Worm (Caenorhabditis elegans) whole organism, young adult: ENCODE measurements around the gene F36H12.17.
"Not testable (repeated sequence)": the region's sequence is repeated elsewhere in the genome, so short reads cannot be mapped to it uniquely, and the experiment has no call there.

Experiments used
- B0019.2 ChIP-seq: fragments of 200-800 bp; sonication (Bioruptor generic); conservative IDR thresholded peaks from 2 replicates; pipeline ENCODE4 v1.3.6; 2022; ENCODE audit warnings: missing genetic modification reagents, missing genetic modification characterization, missing compliant biosample characterization
- C17E4.6 ChIP-seq: fragments of 200-800 bp; sonication (Bioruptor generic); IDR thresholded peaks from 2 replicates; pipeline ENCODE4 v1.3.6; 2022; ENCODE audit warnings: missing genetic modification reagents, missing genetic modification characterization, missing compliant biosample characterization
- D2030.7 ChIP-seq: fragments of 200-800 bp; sonication (Bioruptor generic); IDR thresholded peaks from 2 replicates; pipeline ENCODE4 v1.3.6; 2022; ENCODE audit warnings: missing genetic modification reagents, missing genetic modification characterization, missing compliant biosample characterization
- F33H1.4 ChIP-seq: fragments of 200-800 bp; sonication (Bioruptor generic); IDR thresholded peaks from 2 replicates; pipeline ENCODE4 v1.3.6; 2022; ENCODE audit warnings: missing genetic modification reagents, missing genetic modification characterization, missing compliant biosample characterization
- F49E8.2 ChIP-seq: sonication (generic microtip); optimal IDR thresholded peaks from 3 replicates; lab custom pipeline; 2017; ENCODE audit warnings: missing genetic modification characterization, mild to moderate bottlenecking, missing compliant biosample characterization, antibody characterized with exemption, moderate library complexity; ENCODE audit not compliant: insufficient read depth
- Y53G8AR.9 ChIP-seq: fragments of 200-800 bp; sonication (Bioruptor generic); conservative IDR thresholded peaks from 2 replicates; pipeline ENCODE4 v1.3.6; 2022; ENCODE audit warnings: missing genetic modification reagents, missing genetic modification characterization, missing compliant biosample characterization
- Y56A3A.18 ChIP-seq: fragments of 200-800 bp; sonication (Bioruptor generic); IDR thresholded peaks from 2 replicates; pipeline ENCODE4 v1.3.6; 2022; ENCODE audit warnings: missing genetic modification reagents, missing genetic modification characterization, missing compliant biosample characterization
- ama-1 ChIP-seq, 3 experiments: fragments of 150-350 bp in 1 of 3; sonication (generic microtip) in 2 of 3; optimal IDR thresholded peaks; 2 replicates each; lab custom pipeline; 2014 to 2018; ENCODE audit warnings: missing biosample characterization in 2 of 3, missing genetic modification characterization in 2 of 3, missing genetic modification reagents in 2 of 3
- attf-6 ChIP-seq: fragments of 200-800 bp; sonication (Bioruptor generic); IDR thresholded peaks from 2 replicates; pipeline ENCODE4 v1.3.6; 2022; ENCODE audit warnings: missing genetic modification reagents, missing genetic modification characterization, missing compliant biosample characterization
- ceh-100 ChIP-seq: fragments of 200-800 bp; sonication (Bioruptor generic); IDR thresholded peaks from 2 replicates; pipeline ENCODE4 v1.3.6; 2022; ENCODE audit warnings: missing genetic modification reagents, missing genetic modification characterization, missing compliant biosample characterization
- ceh-91 ChIP-seq: fragments of 200-800 bp; sonication (Bioruptor generic); IDR thresholded peaks from 2 replicates; pipeline ENCODE4 v1.3.6; 2022; ENCODE audit warnings: missing genetic modification reagents, missing genetic modification characterization, missing compliant biosample characterization
- dox-1 ChIP-seq: fragments of 200-800 bp; sonication (Bioruptor generic); IDR thresholded peaks from 2 replicates; pipeline ENCODE4 v1.3.6; 2022; ENCODE audit warnings: missing genetic modification reagents, missing genetic modification characterization, missing compliant biosample characterization
- ekl-4 ChIP-seq: fragments of 200-800 bp; sonication (Bioruptor generic); IDR thresholded peaks from 2 replicates; pipeline ENCODE4 v1.3.6; 2022; ENCODE audit warnings: missing genetic modification reagents, missing genetic modification characterization, missing compliant biosample characterization
- hmg-1.2 ChIP-seq: fragments of 200-800 bp; sonication (Bioruptor generic); IDR thresholded peaks from 2 replicates; pipeline ENCODE4 v1.3.6; 2022; ENCODE audit warnings: missing genetic modification reagents, missing genetic modification characterization, missing compliant biosample characterization
- hmg-20 ChIP-seq: fragments of 200-800 bp; sonication (Bioruptor generic); IDR thresholded peaks from 2 replicates; pipeline ENCODE4 v1.3.6; 2022; ENCODE audit warnings: missing genetic modification reagents, missing genetic modification characterization, missing compliant biosample characterization
- hsf-1 ChIP-seq: fragments of 200-800 bp; sonication (Bioruptor generic); IDR thresholded peaks from 2 replicates; pipeline ENCODE4 v1.3.6; 2022; ENCODE audit warnings: missing genetic modification reagents, missing genetic modification characterization, missing compliant biosample characterization
- madf-3 ChIP-seq: fragments of 200-800 bp; sonication (Bioruptor generic); IDR thresholded peaks from 2 replicates; pipeline ENCODE4 v1.3.6; 2022; ENCODE audit warnings: missing genetic modification reagents, missing genetic modification characterization, missing compliant biosample characterization
- madf-6 ChIP-seq: fragments of 200-800 bp; sonication (Bioruptor generic); IDR thresholded peaks from 2 replicates; pipeline ENCODE4 v1.3.6; 2022; ENCODE audit warnings: missing genetic modification reagents, missing genetic modification characterization, missing compliant biosample characterization
- mcd-1 ChIP-seq: fragments of 200-800 bp; sonication (Bioruptor generic); IDR thresholded peaks from 2 replicates; pipeline ENCODE4 v1.3.6; 2022; ENCODE audit warnings: missing genetic modification reagents, missing genetic modification characterization, missing compliant biosample characterization
- nfyb-1 ChIP-seq: fragments of 200-800 bp; sonication (Bioruptor generic); IDR thresholded peaks from 2 replicates; pipeline ENCODE4 v1.3.6; 2022; ENCODE audit warnings: missing genetic modification reagents, missing genetic modification characterization, missing compliant biosample characterization
- nhr-179 ChIP-seq: sonication (generic microtip); optimal IDR thresholded peaks from 2 replicates; lab custom pipeline; 2016; ENCODE audit warnings: mild to moderate bottlenecking, missing genetic modification characterization, missing compliant biosample characterization
- pbrm-1 ChIP-seq: fragments of 200-800 bp; sonication (Bioruptor generic); IDR thresholded peaks from 2 replicates; pipeline ENCODE4 v1.3.6; 2022; ENCODE audit warnings: missing genetic modification reagents, missing genetic modification characterization, missing compliant biosample characterization
- rcor-1 ChIP-seq: fragments of 200-800 bp; sonication (Bioruptor generic); IDR thresholded peaks from 2 replicates; pipeline ENCODE4 v1.3.6; 2022; ENCODE audit warnings: missing genetic modification reagents, missing genetic modification characterization, missing compliant biosample characterization
- snpc-1.1 ChIP-seq: sonication (generic microtip); optimal IDR thresholded peaks from 2 replicates; lab custom pipeline; 2017; ENCODE audit warnings: missing genetic modification characterization, mild to moderate bottlenecking, missing compliant biosample characterization, antibody characterized with exemption, moderate library complexity, missing genotype, missing genetic modification reagents; ENCODE audit not compliant: insufficient read depth
- snpc-1.3 ChIP-seq: sonication (generic microtip); optimal IDR thresholded peaks from 2 replicates; lab custom pipeline; 2017; ENCODE audit warnings: missing genetic modification characterization, mild to moderate bottlenecking, missing compliant biosample characterization, antibody characterized with exemption, moderate library complexity, missing genotype, missing genetic modification reagents; ENCODE audit not compliant: insufficient read depth
- snpc-4 ChIP-seq, 5 experiments: fragments of 150-350 bp in 1 of 5; sonication (generic microtip) in 4 of 5; optimal IDR thresholded peaks; 2 replicates each; lab custom pipeline; 2014 to 2018; ENCODE audit warnings: missing genetic modification characterization in 5 of 5, missing biosample characterization in 3 of 5, antibody characterized with exemption in 2 of 5, mild to moderate bottlenecking in 2 of 5, missing compliant biosample characterization in 2 of 5, missing genotype in 2 of 5, moderate library complexity in 2 of 5, missing genetic modification reagents in 1 of 5
- tbp1 ChIP-seq: fragments of 200-800 bp; sonication (Bioruptor generic); optimal IDR thresholded peaks from 2 replicates; lab custom pipeline; 2018; ENCODE audit warnings: mild to moderate bottlenecking, missing genetic modification characterization, missing compliant biosample characterization
- xnd-1 ChIP-seq: sonication (generic microtip); optimal IDR thresholded peaks from 2 replicates; lab custom pipeline; 2016; ENCODE audit warnings: missing genotype, missing genetic modification reagents, missing genetic modification characterization, missing compliant biosample characterization
- ztf-25 ChIP-seq: fragments of 200-800 bp; sonication (Bioruptor generic); IDR thresholded peaks from 2 replicates; pipeline ENCODE4 v1.3.6; 2022; ENCODE audit warnings: missing genetic modification reagents, missing genetic modification characterization, missing compliant biosample characterization

F36H12.17 gene

DNA sequence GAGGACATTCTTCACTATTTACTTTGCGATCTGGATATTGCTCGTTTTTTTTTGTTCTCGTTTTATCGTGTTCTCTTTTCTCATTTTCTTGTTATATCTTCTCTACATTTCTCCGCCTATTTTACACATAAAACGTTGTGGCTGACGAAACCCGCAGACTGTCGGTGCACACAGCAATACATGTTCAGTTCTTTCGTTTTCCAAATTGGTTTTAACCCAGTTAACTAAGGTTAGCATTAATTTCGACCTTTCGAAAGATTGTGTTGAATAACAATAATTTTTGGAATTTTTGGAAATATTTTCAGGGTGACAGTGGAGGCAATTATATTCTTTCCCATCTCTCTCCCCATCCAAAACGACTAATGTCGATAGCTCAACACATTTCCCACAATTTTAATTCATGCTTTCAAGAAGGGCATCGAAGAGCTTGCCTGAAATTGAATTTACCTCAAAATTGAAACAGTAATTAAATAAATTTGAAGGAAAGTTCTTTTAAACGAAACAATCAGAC is 12.9 kb downstream of the F36H12.17 start (continued):
- TF ChIP-seq snpc-1.3 (tag; lab: Kevin White, UChicago) = peak; percentile 15
- TF ChIP-seq attf-6 (GFP tag; lab: Robert Waterston, UW) = peak; percentile 99
- TF ChIP-seq ztf-25 (GFP tag; lab: Robert Waterston, UW) = 0 out of 2 replicates have a peak, but pooled peaks have one; percentile 73
- TF ChIP-seq pbrm-1 = peak; percentile 85
- TF ChIP-seq F33H1.4 (GFP tag; lab: Robert Waterston, UW) = peak; percentile 52; the same call in 1 of the 2 replicates
- TF ChIP-seq B0019.2 (GFP tag; lab: Robert Waterston, UW) = 0 out of 2 replicates have a peak, but pooled peaks have one; percentile 28
- TF ChIP-seq xnd-1 = peak; percentile 7
- TF ChIP-seq mcd-1 (GFP tag; lab: Robert Waterston, UW) = peak; percentile 56; the same call in 1 of the 2 replicates
- TF ChIP-seq ceh-91 = peak; percentile 38; the same call in 1 of the 2 replicates
- peak; percentile 26 for TF ChIP-seq ama-1 (optimal IDR thresholded peaks at IDR 0.05; lab: Kevin White, UChicago)
- not testable (repeated sequence) for TF ChIP-seq ama-1 (GFP tag; optimal IDR thresholded peaks at IDR 0.05; lab: Kevin White, UChicago)
- TF ChIP-seq ceh-100 = peak; percentile 35; the same call in 1 of the 2 replicates
- TF ChIP-seq madf-3 (GFP tag; lab: Robert Waterston, UW) = 0 out of 2 replicates have a peak, but pooled peaks have one; percentile 38

DNA sequence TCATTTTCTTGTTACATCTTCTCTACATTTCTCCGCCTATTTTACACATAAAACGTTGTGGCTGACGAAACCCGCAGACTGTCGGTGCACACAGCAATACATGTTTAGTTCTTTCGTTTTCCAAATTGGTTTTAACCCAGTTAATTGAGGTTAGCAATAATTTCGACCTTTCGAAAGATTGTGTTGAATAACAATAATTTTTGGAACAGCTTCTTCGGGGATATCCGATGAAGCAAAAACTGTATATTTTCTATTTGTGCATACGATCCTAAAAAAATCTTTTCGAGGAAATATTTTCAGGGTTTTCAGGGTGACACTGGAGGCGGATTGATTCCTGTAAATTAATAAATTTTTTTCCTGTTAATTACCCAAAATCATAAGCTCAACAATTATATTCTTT is 15.9 kb downstream of the F36H12.17 start:
- TF ChIP-seq C17E4.6 (GFP tag; lab: Robert Waterston, UW) (peak; percentile 58; the same call in 1 of the 2 replicates), hmg-20 (GFP tag; lab: Robert Waterston, UW) (0 out of 2 replicates have a peak, but pooled peaks have one; percentile 42), F33H1.4 (GFP tag; lab: Robert Waterston, UW) (peak; percentile 58), D2030.7 (peak; percentile 92), ceh-100 (peak; percentile 39), madf-3 (GFP tag; lab: Robert Waterston, UW) (0 out of 2 replicates have a peak, but pooled peaks have one; percentile 55), Y53G8AR.9 (GFP tag; lab: Robert Waterston, UW) (0 out of 2 replicates have a peak, but pooled peaks have one; percentile 57), hmg-1.2 (GFP tag; lab: Robert Waterston, UW) (peak; percentile 80), tbp1 (GFP tag; lab: Kevin White, UChicago) (peak; percentile 45), snpc-4 (GFP tag; optimal IDR thresholded peaks at IDR 0.05; lab: Kevin White, UChicago) (peak; percentile 60), snpc-4 (tag; optimal IDR thresholded peaks at IDR 0.05; lab: Kevin White, UChicago) (peak; percentile 48 to 95 (median 90)), dox-1 (GFP tag; lab: Robert Waterston, UW) (0 out of 2 replicates have a peak, but pooled peaks have one; percentile 43), ekl-4 (GFP tag; lab: Robert Waterston, UW) (peak; percentile 75; the same call in 1 of the 2 replicates), pbrm-1 (peak; percentile 78), nfyb-1 (GFP tag; lab: Robert Waterston, UW) (peak; percentile 74), snpc-1.1 (tag; lab: Kevin White, UChicago) (peak; percentile 46), hsf-1 (GFP tag; lab: Robert Waterston, UW) (peak; percentile 68; the same call in 1 of the 2 replicates), attf-6 (GFP tag; lab: Robert Waterston, UW) (peak; percentile 97), rcor-1 (GFP tag; lab: Robert Waterston, UW) (peak; percentile 49; the same call in 1 of the 2 replicates), madf-6 (GFP tag; lab: Robert Waterston, UW) (peak; percentile 81), Y56A3A.18 (peak; percentile 82)

DNA sequence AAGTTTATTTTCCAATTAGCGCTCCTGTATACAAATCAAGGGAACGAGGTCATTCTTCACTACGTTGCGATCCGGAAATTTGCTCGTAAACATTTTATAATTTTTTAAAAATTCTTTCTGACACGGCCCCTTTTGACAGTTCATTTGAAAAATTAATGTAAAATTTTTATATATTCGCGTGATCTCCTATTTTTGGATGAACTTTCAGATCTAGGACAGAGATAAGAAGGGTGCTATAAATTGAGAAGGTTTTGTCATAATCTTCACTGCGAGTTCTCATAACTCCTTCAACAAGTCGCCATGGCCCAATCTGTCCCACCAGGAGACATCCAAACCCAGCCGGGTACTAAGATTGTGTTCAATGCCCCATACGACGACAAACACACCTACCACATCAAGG is 17.4 kb downstream of the F36H12.17 start, which contains the start of gene msp-19:
msp-19 (plus strand) TSS at position 301 of the 400 bp plus-strand sequence.
- not testable (repeated sequence) for TF ChIP-seq F49E8.2 (tag; lab: Kevin White, UChicago); snpc-1.1 (tag; lab: Kevin White, UChicago); nhr-179
- TF ChIP-seq, all 124 proteins: peak for 0; not testable (repeated sequence) for 124
